Fruit fly (Drosophila melanogaster) whole organism, prepupa: ENCODE results near the gene ppk17.

Source experiments
- Blimp-1 ChIP-seq: fragments of 200-800 bp; sonication (Bioruptor generic); optimal IDR thresholded peaks from 3 replicates; lab custom pipeline; 2017; ENCODE audit warnings: missing biosample characterization, missing genetic modification characterization, mild to moderate bottlenecking, moderate library complexity, missing genetic modification reagents
- CG10669 ChIP-seq: fragments of 200-800 bp; sonication (Bioruptor generic); optimal IDR thresholded peaks from 3 replicates; lab custom pipeline; 2018; ENCODE audit warnings: missing biosample characterization, mild to moderate bottlenecking, missing genetic modification characterization, moderate library complexity
- CG15336 ChIP-seq: fragments of 200-800 bp; sonication (Bioruptor generic); IDR thresholded peaks from 2 replicates; pipeline ENCODE4 v1.3.6; 2022; ENCODE audit warnings: missing biosample characterization, missing genetic modification characterization
- CG3032 ChIP-seq: fragments of 200-800 bp; optimal IDR thresholded peaks from 2 replicates; lab custom pipeline; 2019; ENCODE audit warnings: missing biosample characterization, mild to moderate bottlenecking, missing genetic modification characterization, moderate library complexity
- CG32006 ChIP-seq: fragments of 200-800 bp; sonication (Bioruptor generic); optimal IDR thresholded peaks from 3 replicates; lab custom pipeline; 2017; ENCODE audit warnings: missing biosample characterization, mild to moderate bottlenecking, missing genetic modification characterization
- CG34406 ChIP-seq: fragments of 200-800 bp; sonication (Bioruptor generic); optimal IDR thresholded peaks from 3 replicates; lab custom pipeline; 2016; ENCODE audit warnings: missing biosample characterization, missing genetic modification characterization
- CG4318 ChIP-seq: fragments of 200-800 bp; sonication (Bioruptor generic); optimal IDR thresholded peaks from 3 replicates; lab custom pipeline; 2017; ENCODE audit warnings: missing biosample characterization, mild to moderate bottlenecking, missing genetic modification characterization
- CG6163 ChIP-seq: fragments of 200-800 bp; sonication (Bioruptor generic); IDR thresholded peaks from 3 replicates; pipeline ENCODE4 v1.3.6; 2022; ENCODE audit warnings: missing biosample characterization, missing genetic modification characterization
- CG6276 ChIP-seq: fragments of 200-800 bp; sonication (Bioruptor generic); optimal IDR thresholded peaks from 2 replicates; lab custom pipeline; 2017; ENCODE audit warnings: missing biosample characterization, mild to moderate bottlenecking, missing genetic modification characterization
- CG6808 ChIP-seq: fragments of 200-800 bp; sonication (Bioruptor generic); optimal IDR thresholded peaks from 3 replicates; lab custom pipeline; 2017; ENCODE audit warnings: missing biosample characterization, missing genetic modification characterization, mild to moderate bottlenecking, moderate library complexity, missing genetic modification reagents
- CG6854 ChIP-seq: fragments of 200-800 bp; sonication (Bioruptor generic); optimal IDR thresholded peaks from 2 replicates; lab custom pipeline; 2017; ENCODE audit warnings: missing biosample characterization, mild to moderate bottlenecking, missing genetic modification characterization
- CG8119 ChIP-seq: fragments of 200-800 bp; sonication (Bioruptor generic); IDR thresholded peaks from 3 replicates; pipeline ENCODE4 v1.3.6; 2022; ENCODE audit warnings: missing biosample characterization, missing genetic modification characterization
- CG8319 ChIP-seq: fragments of 200-800 bp; sonication (Bioruptor generic); optimal IDR thresholded peaks from 3 replicates; lab custom pipeline; 2016; ENCODE audit warnings: missing biosample characterization, missing genetic modification characterization
- CG8632 ChIP-seq: fragments of 200-800 bp; sonication (Bioruptor generic); optimal IDR thresholded peaks from 3 replicates; lab custom pipeline; 2016; ENCODE audit warnings: missing biosample characterization, missing genetic modification characterization
- CG9139 ChIP-seq: fragments of 200-800 bp; sonication (Bioruptor generic); optimal IDR thresholded peaks from 3 replicates; lab custom pipeline; 2017; ENCODE audit warnings: missing biosample characterization, mild to moderate bottlenecking, missing genetic modification characterization
- Eip75B ChIP-seq: fragments of 200-800 bp; sonication (Bioruptor generic); optimal IDR thresholded peaks from 3 replicates; lab custom pipeline; 2016; ENCODE audit warnings: missing biosample characterization, missing genetic modification characterization
- Eip78C ChIP-seq: fragments of 200-800 bp; sonication (Bioruptor generic); peaks from one replicate; lab custom pipeline; 2016; ENCODE audit warnings: missing biosample characterization, missing genetic modification characterization
- Ets21C ChIP-seq: fragments of 200-800 bp; sonication (Bioruptor generic); optimal IDR thresholded peaks from 3 replicates; lab custom pipeline; 2016; ENCODE audit warnings: missing biosample characterization, missing genetic modification characterization
- Ets96B ChIP-seq: fragments of 200-800 bp; optimal IDR thresholded peaks from 2 replicates; lab custom pipeline; 2019; ENCODE audit warnings: missing biosample characterization, mild to moderate bottlenecking, missing genetic modification characterization, moderate library complexity
- Gug ChIP-seq: fragments of 200-800 bp; sonication (Bioruptor generic); IDR thresholded peaks from 2 replicates; pipeline ENCODE4 v1.3.6; 2022; ENCODE audit warnings: missing biosample characterization, missing genetic modification characterization
- Hr39 ChIP-seq: fragments of 200-800 bp; sonication (Bioruptor generic); optimal IDR thresholded peaks from 2 replicates; lab custom pipeline; 2016; ENCODE audit warnings: missing biosample characterization, missing genetic modification characterization
- Hr4 ChIP-seq: fragments of 200-800 bp; sonication (Bioruptor generic); optimal IDR thresholded peaks from 3 replicates; lab custom pipeline; 2016; ENCODE audit warnings: missing biosample characterization, missing genetic modification characterization
- Lpt ChIP-seq: fragments of 200-800 bp; sonication (Bioruptor generic); optimal IDR thresholded peaks from 3 replicates; lab custom pipeline; 2016; ENCODE audit warnings: missing biosample characterization, missing genetic modification characterization
- Met ChIP-seq: fragments of 200-800 bp; sonication (Bioruptor generic); optimal IDR thresholded peaks from 3 replicates; lab custom pipeline; 2016; ENCODE audit warnings: missing biosample characterization, missing genetic modification characterization
- OdsH ChIP-seq: fragments of 200-800 bp; sonication (Bioruptor generic); optimal IDR thresholded peaks from 3 replicates; lab custom pipeline; 2016; ENCODE audit warnings: missing biosample characterization, missing genetic modification characterization
- Sox102F ChIP-seq: fragments of 200-800 bp; sonication (Bioruptor generic); optimal IDR thresholded peaks from 2 replicates; lab custom pipeline; 2016; ENCODE audit warnings: missing biosample characterization, mild to moderate bottlenecking, missing genetic modification characterization
- Sox14 ChIP-seq: fragments of 200-800 bp; sonication (Bioruptor generic); optimal IDR thresholded peaks from 3 replicates; lab custom pipeline; 2016; ENCODE audit warnings: missing biosample characterization, missing genetic modification characterization
- achi ChIP-seq: fragments of 200-800 bp; sonication (Bioruptor generic); optimal IDR thresholded peaks from 3 replicates; lab custom pipeline; 2016; ENCODE audit warnings: missing biosample characterization, missing genetic modification characterization
- acj6 ChIP-seq: fragments of 200-800 bp; sonication (Bioruptor generic); optimal IDR thresholded peaks from 3 replicates; lab custom pipeline; 2016; ENCODE audit warnings: missing biosample characterization, missing genetic modification characterization
- cyc ChIP-seq: fragments of 200-800 bp; sonication (Bioruptor generic); optimal IDR thresholded peaks from 3 replicates; lab custom pipeline; 2016; ENCODE audit warnings: missing biosample characterization, missing genetic modification characterization
- dac ChIP-seq: fragments of 200-800 bp; sonication (Bioruptor generic); optimal IDR thresholded peaks from 2 replicates; lab custom pipeline; 2017; ENCODE audit warnings: missing biosample characterization, mild to moderate bottlenecking, missing genetic modification characterization
- dsx ChIP-seq: fragments of 200-800 bp; optimal IDR thresholded peaks from 3 replicates; lab custom pipeline; 2019; ENCODE audit warnings: missing biosample characterization, mild to moderate bottlenecking, missing genetic modification characterization, moderate library complexity; ENCODE audit not compliant: poor library complexity, severe bottlenecking
- eg ChIP-seq: fragments of 200-800 bp; sonication (Bioruptor generic); IDR thresholded peaks from 3 replicates; pipeline ENCODE4 v1.3.6; 2022; ENCODE audit warnings: missing biosample characterization, missing genetic modification characterization
- esn ChIP-seq: fragments of 200-800 bp; sonication (Bioruptor generic); optimal IDR thresholded peaks from 2 replicates; lab custom pipeline; 2016; ENCODE audit warnings: missing biosample characterization, mild to moderate bottlenecking, missing genetic modification characterization, moderate library complexity
- fd85E ChIP-seq: fragments of 200-800 bp; sonication (Bioruptor generic); optimal IDR thresholded peaks from 3 replicates; lab custom pipeline; 2016; ENCODE audit warnings: missing biosample characterization, missing genetic modification characterization
- lz ChIP-seq: fragments of 200-800 bp; sonication (Bioruptor generic); optimal IDR thresholded peaks from 3 replicates; lab custom pipeline; 2016; ENCODE audit warnings: missing biosample characterization, missing genetic modification characterization
- net ChIP-seq: fragments of 200-800 bp; sonication (Bioruptor generic); optimal IDR thresholded peaks from 3 replicates; lab custom pipeline; 2016; ENCODE audit warnings: missing biosample characterization, missing genetic modification characterization
- pdm3 ChIP-seq: fragments of 200-800 bp; sonication (Bioruptor generic); optimal IDR thresholded peaks from 3 replicates; lab custom pipeline; 2016; ENCODE audit warnings: missing biosample characterization, missing genetic modification characterization
- salr ChIP-seq, 2 experiments: fragments of 200-800 bp; sonication (Bioruptor generic); optimal IDR thresholded peaks; 3 replicates each; lab custom pipeline; 2016 to 2018; ENCODE audit warnings: missing biosample characterization in 2 of 2, missing genetic modification characterization in 2 of 2, mild to moderate bottlenecking in 1 of 2
- spab ChIP-seq: fragments of 200-800 bp; sonication (Bioruptor generic); optimal IDR thresholded peaks from 2 replicates; lab custom pipeline; 2017; ENCODE audit warnings: missing biosample characterization, mild to moderate bottlenecking, missing genetic modification characterization, missing genetic modification reagents
- ss ChIP-seq, 2 experiments: fragments of 200-800 bp; sonication (Bioruptor generic); optimal IDR thresholded peaks; 2 replicates in 1 of 2; 3 replicates in 1 of 2; lab custom pipeline; 2017 to 2018; ENCODE audit warnings: mild to moderate bottlenecking in 2 of 2, missing biosample characterization in 2 of 2, missing genetic modification characterization in 2 of 2, moderate library complexity in 1 of 2
- svp ChIP-seq: fragments of 200-800 bp; sonication (Bioruptor generic); peaks from one replicate; lab custom pipeline; 2016; ENCODE audit warnings: missing biosample characterization, missing genetic modification characterization
- topi ChIP-seq: fragments of 200-800 bp; sonication (Bioruptor generic); optimal IDR thresholded peaks from 3 replicates; lab custom pipeline; 2016; ENCODE audit warnings: missing biosample characterization, missing genetic modification characterization

The ppk17 gene

dm6 chr2L:16718446-16719173 is 41.7 kb downstream of the ppk17 start:
- TF ChIP-seq Gug (GFP tag; lab: Robert Waterston, UW) = 0 out of 2 replicates have a peak, but pooled peaks have one; percentile 14
- peak; percentile 54; the same call in 1 of the 2 replicates for TF ChIP-seq CG15336
- peak; percentile 23 for TF ChIP-seq CG32006
- no peak for TF ChIP-seq lz (GFP tag; lab: Kevin White, UChicago)
- no peak for TF ChIP-seq cyc (GFP tag; lab: Kevin White, UChicago)
- peak; percentile 47 for TF ChIP-seq CG6276 (GFP tag; lab: Kevin White, UChicago)
- peak; percentile 43; the same call in 2 of the 3 replicates for TF ChIP-seq CG8119 (GFP tag; lab: Robert Waterston, UW)
- TF ChIP-seq CG6163 = 0 out of 3 replicates have a peak, but pooled peaks have one; percentile 8
- peak; percentile 26 for TF ChIP-seq Eip78C
- peak; percentile 45; the same call in 2 of the 3 replicates for TF ChIP-seq eg (GFP tag; lab: Robert Waterston, UW)

- TF ChIP-seq eg (GFP tag; lab: Robert Waterston, UW) (peak; percentile 67), topi (no peak), CG8119 (GFP tag; lab: Robert Waterston, UW) (no peak), CG8632 (no peak)
Measured at dm6 chr2L:16716771-16717170, 43.6 kb downstream of the ppk17 start.

- TF ChIP-seq Hr39 (GFP tag; lab: Kevin White, UChicago) = peak; percentile 94
- TF ChIP-seq topi = peak; percentile 97
- TF ChIP-seq fd85E (GFP tag; lab: Kevin White, UChicago) = peak; percentile 93
- peak; percentile 91 for TF ChIP-seq ss (GFP tag; optimal IDR thresholded peaks at IDR 0.05; lab: Kevin White, UChicago)
- peak; percentile 97 for TF ChIP-seq cyc (GFP tag; lab: Kevin White, UChicago)
- peak; percentile 97 for TF ChIP-seq Sox14 (GFP tag; lab: Kevin White, UChicago)
- TF ChIP-seq Ets96B (tag; lab: Kevin White, UChicago) = peak; percentile 94
- peak; percentile 98 for TF ChIP-seq Met (GFP tag; lab: Kevin White, UChicago)
- peak; percentile 82 to 98 for TF ChIP-seq salr (GFP tag; optimal IDR thresholded peaks at IDR 0.05; lab: Kevin White, UChicago)
- TF ChIP-seq Eip75B = peak; percentile 96
- TF ChIP-seq CG6854 (GFP tag; lab: Kevin White, UChicago) = peak; percentile 93
- peak; percentile 97 for TF ChIP-seq Sox102F (GFP tag; lab: Kevin White, UChicago)
- TF ChIP-seq Gug (GFP tag; lab: Robert Waterston, UW) = peak; percentile 97
- peak; percentile 98 for TF ChIP-seq esn (GFP tag; lab: Kevin White, UChicago)
- peak; percentile 96 for TF ChIP-seq CG34406 (GFP tag; lab: Kevin White, UChicago)
- TF ChIP-seq CG10669 (GFP tag; lab: Kevin White, UChicago) = peak; percentile 94
- TF ChIP-seq Eip78C = peak; percentile 100
- peak; percentile 98 for TF ChIP-seq net (GFP tag; lab: Kevin White, UChicago)
- peak; percentile 97 for TF ChIP-seq achi (GFP tag; lab: Kevin White, UChicago)
- peak; percentile 98 for TF ChIP-seq CG4318 (GFP tag; lab: Kevin White, UChicago)
- TF ChIP-seq spab = peak; percentile 94
- TF ChIP-seq svp (GFP tag; lab: Kevin White, UChicago) = peak; percentile 98
- TF ChIP-seq CG9139 (GFP tag; lab: Kevin White, UChicago) = peak; percentile 84
- peak; percentile 98 for TF ChIP-seq OdsH (GFP tag; lab: Kevin White, UChicago)
- TF ChIP-seq Lpt = peak; percentile 99
- TF ChIP-seq acj6 (GFP tag; lab: Kevin White, UChicago) = peak; percentile 98
- TF ChIP-seq dac = peak; percentile 99
- peak; percentile 88 for TF ChIP-seq CG8319
- TF ChIP-seq Hr4 (GFP tag; lab: Kevin White, UChicago) = peak; percentile 99
- TF ChIP-seq CG6808 (GFP tag; lab: Kevin White, UChicago) = peak; percentile 92
- TF ChIP-seq CG15336 = peak; percentile 100
- peak; percentile 85 for TF ChIP-seq Blimp-1 (GFP tag; lab: Kevin White, UChicago)
- peak; percentile 94 for TF ChIP-seq CG3032 (tag; lab: Kevin White, UChicago)
- TF ChIP-seq dsx = peak; percentile 93
- TF ChIP-seq CG32006 = peak; percentile 99
- peak; percentile 93 for TF ChIP-seq Ets21C
- TF ChIP-seq pdm3 (GFP tag; lab: Kevin White, UChicago) = peak; percentile 98
- TF ChIP-seq CG8119 (GFP tag; lab: Robert Waterston, UW) = peak; percentile 99
Measured at dm6 chr2L:16715841-16716701, 44.3 kb downstream of the ppk17 start, which contains the start of the genes Cyt-c-d and CG31808. Gene Cyt-c-d (plus strand): TSS chr2L:16715891. Gene CG31808 (minus strand): TSS chr2L:16716195.
